Fruit fly (Drosophila melanogaster): ENCODE results near the gene CG14434.
A peak's percentile ranks its signal among the peaks of the same experiment; 100 is the strongest.

Gene CG14434

dm6 chrX:6849178-6849956 is 17.6 kb downstream of the CG14434 start, which contains the start of the genes Cht11 and CG4558:
Gene Cht11, minus strand, starts transcription at chrX:6849517.
Gene CG4558, plus strand, starts transcription at chrX:6849770.
- TF ChIP-seq CG17801 (GFP tag; optimal IDR thresholded peaks at IDR 0.05; ENCODE audit: partially characterized antibody), result peak; percentile 97

DNA sequence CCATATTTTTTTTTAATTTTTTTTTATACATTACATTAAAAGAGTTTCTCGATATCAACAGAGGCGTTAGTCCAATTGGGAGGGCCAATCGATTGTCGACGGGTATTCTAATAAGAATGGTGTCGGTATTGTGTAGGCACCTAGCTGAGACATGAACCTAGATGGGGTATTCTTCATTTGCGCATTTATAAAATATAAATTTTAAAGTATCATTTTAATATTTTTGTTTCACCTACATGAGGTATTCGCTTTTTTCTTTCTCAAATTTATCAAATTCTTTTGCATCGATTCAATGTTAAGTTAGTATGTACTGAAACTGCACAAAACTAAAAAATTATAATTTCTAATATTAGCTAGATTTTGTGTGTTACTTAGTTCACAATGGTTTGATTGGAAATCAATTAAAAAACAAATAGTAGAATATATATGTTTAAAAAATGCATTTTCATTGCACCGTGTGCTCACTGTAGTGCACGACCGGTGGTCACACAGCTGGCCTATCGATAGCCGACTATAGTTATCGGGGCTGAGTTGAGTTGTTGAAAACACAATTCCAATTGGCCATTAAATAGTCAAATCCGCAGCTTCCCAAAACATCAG is 23.1 kb downstream of the CG14434 start, which contains the start of the genes CG14435 and Tmf:
CG14435 (minus strand) TSS at position 81 of the 600 bp plus-strand sequence.
Tmf (plus strand) TSS at position 501 of the 600 bp plus-strand sequence.
- peak; percentile 86 for TF ChIP-seq CG17801 (GFP tag; optimal IDR thresholded peaks at IDR 0.05; ENCODE audit: partially characterized antibody)

DNA sequence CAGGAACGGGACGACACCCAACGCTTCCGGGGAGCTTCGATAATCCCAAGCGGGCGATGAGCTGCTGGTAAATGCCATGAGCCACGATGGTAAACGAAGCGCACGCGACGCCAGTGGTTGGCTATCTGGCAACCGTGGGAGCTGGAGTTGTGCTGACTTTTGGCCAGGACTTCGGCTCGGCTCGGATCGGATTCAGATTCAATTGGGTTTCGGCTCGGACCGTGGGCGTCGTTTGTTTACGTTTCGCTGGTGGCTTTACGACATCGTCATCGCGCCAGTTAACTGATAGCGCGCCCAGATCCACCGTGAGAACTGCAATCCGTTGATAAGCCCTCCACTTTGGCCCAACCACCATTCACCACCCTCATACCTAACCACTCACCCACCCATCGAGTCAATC is 34.4 kb downstream of the CG14434 start, which contains the start of gene mAChR-C:
mAChR-C (minus strand) TSS at position 101 of the 400 bp plus-strand sequence.
- TF ChIP-seq CG17801 (GFP tag; optimal IDR thresholded peaks at IDR 0.05; ENCODE audit: partially characterized antibody), result no peak

dm6 chrX:6824203-6824602 is 42.8 kb downstream of the CG14434 start, which contains the start of gene nonC:
Gene nonC, plus strand, starts transcription at chrX:6824496.
- peak; percentile 57 for TF ChIP-seq CG17801 (GFP tag; optimal IDR thresholded peaks at IDR 0.05; ENCODE audit: partially characterized antibody)

DNA sequence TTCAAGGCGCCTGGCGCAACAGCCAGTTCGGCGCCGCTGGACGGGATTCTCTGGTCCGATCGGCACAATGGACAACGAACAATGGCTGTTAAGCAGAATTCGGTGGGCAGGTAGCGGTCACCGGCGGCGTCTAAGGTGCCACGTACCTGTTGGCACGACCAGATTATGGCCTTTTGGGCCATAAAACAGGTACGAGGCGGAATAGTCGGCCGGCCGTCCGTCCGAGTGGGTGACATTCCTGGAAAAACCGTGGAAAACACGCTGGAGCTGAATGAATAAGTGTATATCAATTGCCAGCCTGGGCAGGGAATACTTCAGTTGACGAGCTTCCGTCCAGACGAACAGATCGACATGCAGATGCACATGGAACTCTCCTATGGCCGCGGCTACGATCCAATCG is 44.1 kb downstream of the CG14434 start, which contains the start of gene Atx-1:
Atx-1 (plus strand) TSS at position 301 of the 400 bp plus-strand sequence.
- no peak for TF ChIP-seq CG17801 (GFP tag; optimal IDR thresholded peaks at IDR 0.05; ENCODE audit: partially characterized antibody)

- peak; percentile 3 for TF ChIP-seq CG17801 (GFP tag; optimal IDR thresholded peaks at IDR 0.05; ENCODE audit: partially characterized antibody)
Measured at dm6 chrX:6820703-6821102, 46.3 kb downstream of the CG14434 start, which contains the start of the genes Nf-YC and xit. Gene Nf-YC, minus strand, starts transcription at chrX:6820919. Gene xit, plus strand, starts transcription at chrX:6821016.

DNA sequence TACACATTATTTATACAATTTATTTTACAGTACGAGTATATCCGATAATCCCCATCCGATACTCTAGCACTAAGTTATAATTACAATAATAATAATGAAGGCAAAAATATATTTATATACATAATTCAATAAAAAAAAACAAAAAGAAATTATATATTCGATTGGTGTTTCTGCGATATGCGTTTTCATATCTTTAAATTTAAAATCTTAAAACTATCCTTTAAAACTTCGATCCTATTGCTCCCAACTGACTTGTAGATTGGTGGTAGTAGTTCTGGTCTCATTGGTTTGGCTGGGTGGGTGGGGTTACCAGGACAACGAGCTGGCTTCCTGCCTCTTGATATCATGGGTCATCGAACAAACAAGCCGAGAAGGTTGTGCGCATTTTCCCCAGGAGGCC is 53.3 kb downstream of the CG14434 start, which contains the start of gene iav:
iav (plus strand) TSS at position 301 of the 400 bp plus-strand sequence.
- no peak for TF ChIP-seq CG17801 (GFP tag; optimal IDR thresholded peaks at IDR 0.05; ENCODE audit: partially characterized antibody)

DNA sequence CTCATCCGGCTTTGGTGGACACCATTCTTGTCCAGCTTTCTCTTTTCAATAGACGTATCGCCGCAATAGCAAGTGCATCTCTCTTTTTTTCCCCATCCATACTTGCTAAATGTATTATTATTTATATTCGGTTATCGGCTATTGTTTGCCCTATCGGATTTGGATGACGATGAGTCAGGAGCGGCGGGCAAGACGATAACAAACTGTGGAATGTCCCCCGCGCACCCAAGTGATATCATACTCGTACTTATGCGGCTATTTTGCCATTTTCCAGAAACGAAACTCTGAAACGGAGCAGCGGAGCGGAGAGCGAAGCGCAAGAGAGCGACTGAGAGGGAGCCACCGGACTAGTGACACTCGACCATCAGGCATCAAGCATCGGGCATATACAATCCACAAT is 61.6 kb downstream of the CG14434 start:
- no peak for TF ChIP-seq CG17801 (GFP tag; optimal IDR thresholded peaks at IDR 0.05; ENCODE audit: partially characterized antibody)

DNA sequence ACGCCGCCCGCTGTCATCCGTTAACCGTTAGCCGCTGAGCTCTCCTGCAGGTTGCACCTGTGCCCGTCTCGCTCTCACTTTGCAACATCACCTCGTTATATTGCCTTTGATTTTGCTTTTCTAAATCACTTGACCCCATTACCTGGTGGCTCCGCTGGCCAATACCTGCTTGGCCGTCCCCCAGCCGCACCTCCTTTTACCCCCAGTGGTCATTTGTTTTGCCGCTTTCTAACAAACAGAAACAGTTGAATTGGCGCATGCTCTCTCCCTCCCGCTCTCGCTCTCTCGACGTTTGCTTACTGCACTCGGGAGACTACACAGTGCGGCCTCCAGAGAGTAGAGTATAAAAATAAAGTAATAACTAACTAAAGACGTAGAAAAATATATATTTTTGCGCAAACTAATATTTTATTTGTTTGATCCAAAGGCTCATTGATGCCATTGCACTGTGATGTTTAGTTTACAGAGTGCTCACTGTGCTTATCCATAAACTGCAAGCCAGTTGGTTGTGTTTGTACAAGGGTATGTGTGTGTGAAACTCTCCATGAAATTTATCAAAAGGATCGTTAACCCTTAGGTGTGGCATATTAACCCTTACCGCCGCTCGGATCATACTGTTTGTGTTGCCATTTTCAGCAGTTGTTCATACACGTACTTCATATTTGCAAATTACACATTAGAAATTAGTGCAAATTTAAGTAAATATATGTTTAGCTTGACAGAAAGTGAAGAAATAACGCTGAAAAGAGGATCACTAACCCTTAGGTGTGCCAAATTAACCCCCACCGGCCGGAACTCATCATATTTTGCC is 62.3 kb downstream of the CG14434 start:
- peak; percentile 80 for TF ChIP-seq CG17801 (GFP tag; optimal IDR thresholded peaks at IDR 0.05; ENCODE audit: partially characterized antibody)

DNA sequence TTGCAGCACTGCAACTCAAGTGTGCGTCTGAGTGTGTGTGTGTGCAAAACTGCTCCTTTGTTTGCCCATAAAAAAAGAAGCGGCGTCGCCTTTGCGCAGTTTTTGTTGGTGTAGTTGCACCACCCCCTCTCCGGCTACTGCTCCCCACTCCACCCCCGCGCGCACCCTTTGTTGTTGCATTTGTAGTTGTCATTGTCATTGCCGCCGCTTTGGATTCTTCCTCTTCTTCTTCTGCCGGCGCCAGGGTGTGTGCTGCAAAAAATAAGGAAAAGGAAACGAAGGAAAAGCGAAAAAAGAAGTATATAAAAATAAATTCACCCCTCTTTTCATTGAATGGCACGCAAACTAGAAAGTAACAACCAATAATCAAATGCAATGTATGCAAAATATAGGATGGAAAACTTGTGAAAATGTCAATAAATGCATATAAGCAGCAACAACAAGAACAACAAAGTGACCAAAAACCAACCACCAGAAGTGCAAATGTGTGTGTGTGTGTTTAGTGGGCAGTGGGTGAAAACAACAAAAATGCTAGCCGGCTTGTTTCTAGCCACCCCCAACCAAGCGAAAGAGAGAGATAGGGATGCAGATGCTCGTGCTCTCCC is 63.0 kb downstream of the CG14434 start:
- no peak for TF ChIP-seq CG17801 (GFP tag; optimal IDR thresholded peaks at IDR 0.05; ENCODE audit: partially characterized antibody)

DNA sequence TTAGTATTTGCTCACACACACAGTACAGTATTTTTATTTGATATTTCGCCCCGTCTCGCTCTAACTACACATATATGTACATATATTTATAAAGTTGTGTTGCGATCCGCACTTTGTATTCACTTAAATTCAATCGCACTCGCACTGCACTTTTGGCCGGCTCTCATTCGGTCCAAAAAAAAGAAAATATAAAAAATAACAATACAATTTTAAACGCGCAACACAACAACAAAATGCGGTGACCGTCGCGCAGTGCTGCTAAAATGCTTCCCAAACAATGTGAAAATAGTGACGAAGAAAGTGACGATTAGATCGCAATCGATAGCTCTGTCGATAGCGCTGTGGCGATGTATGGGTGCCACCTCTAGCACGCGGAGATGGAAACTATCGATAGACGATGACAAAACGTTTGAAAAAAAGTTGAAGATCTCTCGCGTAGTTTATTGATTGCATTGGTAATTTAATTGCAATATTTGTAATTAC is 63.6 kb downstream of the CG14434 start, which contains the start of the genes C3G and pod1:
C3G (minus strand) TSS at position 282 of the 483 bp plus-strand sequence.
pod1 (plus strand) TSS at position 373 of the 483 bp plus-strand sequence.
- TF ChIP-seq CG17801 (GFP tag; optimal IDR thresholded peaks at IDR 0.05; ENCODE audit: partially characterized antibody), result peak; percentile 59

DNA sequence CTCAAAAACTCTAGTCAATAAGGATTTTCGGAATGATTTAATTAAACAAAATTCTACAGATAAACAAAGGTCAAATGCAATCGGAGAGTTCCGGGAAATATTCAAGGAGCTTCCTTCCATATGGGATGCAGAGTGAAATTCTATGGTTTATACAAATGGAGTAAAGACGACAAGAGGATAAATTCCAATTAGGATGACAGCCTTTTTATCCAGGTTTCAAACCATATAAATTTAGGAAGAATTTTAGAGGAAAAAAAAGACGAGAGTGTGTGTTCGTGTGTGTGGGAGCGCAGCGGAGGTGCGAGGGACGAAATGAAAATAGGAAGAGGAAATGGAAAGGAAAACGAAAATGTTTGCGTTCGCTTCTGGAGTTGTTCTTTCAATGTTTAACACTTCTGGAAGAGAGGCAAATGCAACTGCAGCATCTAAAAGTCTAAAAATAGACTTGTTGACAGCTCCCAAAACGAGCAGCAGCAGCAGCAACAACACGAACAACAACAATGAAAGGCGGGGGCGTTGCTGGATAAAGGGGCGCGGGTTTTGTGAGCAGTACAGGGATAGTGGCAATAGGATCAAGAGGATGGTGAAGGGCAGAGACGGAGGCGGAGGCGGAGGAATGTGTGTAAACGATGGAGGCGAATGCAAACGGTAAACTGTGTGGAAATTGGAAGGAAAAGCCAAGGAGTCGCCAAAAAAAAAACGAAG is 64.5 kb downstream of the CG14434 start:
- no peak for TF ChIP-seq CG17801 (GFP tag; optimal IDR thresholded peaks at IDR 0.05; ENCODE audit: partially characterized antibody)
